Fruit fly (Drosophila melanogaster) whole organism, embryonic: ENCODE data around the gene kirre.

ENCODE experiments used
- ATbp ChIP-seq: fragments of 200-800 bp; sonication (Bioruptor generic); optimal IDR thresholded peaks from 2 replicates; lab custom pipeline; 2017; ENCODE audit warnings: missing biosample characterization, mild to moderate bottlenecking, missing genetic modification characterization, missing genetic modification reagents
- Aef1 ChIP-seq: fragments of 200-800 bp; sonication (Bioruptor generic); IDR thresholded peaks from 3 replicates; pipeline ENCODE4 v1.3.6; 2022; ENCODE audit warnings: missing biosample characterization, missing genetic modification characterization
- Blimp-1 ChIP-seq: fragments of 200-800 bp; sonication (Bioruptor generic); optimal IDR thresholded peaks from 3 replicates; lab custom pipeline; 2018; ENCODE audit warnings: missing biosample characterization, missing genetic modification characterization, mild to moderate bottlenecking, moderate library complexity, missing genetic modification reagents
- CG11504 ChIP-seq: fragments of 200-800 bp; sonication (Bioruptor generic); optimal IDR thresholded peaks from 3 replicates; lab custom pipeline; 2019; ENCODE audit warnings: missing biosample characterization, mild to moderate bottlenecking, missing genetic modification characterization, moderate library complexity
- CG11695 ChIP-seq: fragments of 200-800 bp; sonication (Bioruptor generic); IDR thresholded peaks from 3 replicates; pipeline ENCODE4 v1.3.6; 2022; ENCODE audit warnings: missing biosample characterization, missing genetic modification characterization
- CG11696 ChIP-seq: fragments of 200-800 bp; sonication (Bioruptor generic); IDR thresholded peaks from 2 replicates; pipeline ENCODE4 v1.3.6; 2022; ENCODE audit warnings: missing biosample characterization, missing genetic modification characterization
- CG14441 ChIP-seq: fragments of 200-800 bp; sonication (Bioruptor generic); IDR thresholded peaks from 2 replicates; pipeline ENCODE4 v1.3.6; 2022; ENCODE audit warnings: missing biosample characterization, missing genetic modification characterization
- CG15073 ChIP-seq: fragments of 200-800 bp; sonication (Bioruptor generic); optimal IDR thresholded peaks from 2 replicates; lab custom pipeline; 2016; ENCODE audit warnings: missing biosample characterization, missing genetic modification characterization
- CG1603 ChIP-seq: fragments of 200-800 bp; sonication (Bioruptor generic); optimal IDR thresholded peaks from 2 replicates; lab custom pipeline; 2019; ENCODE audit warnings: missing biosample characterization, mild to moderate bottlenecking, missing genetic modification characterization, moderate library complexity
- CG17359 ChIP-seq: fragments of 200-800 bp; sonication (Bioruptor generic); optimal IDR thresholded peaks from 3 replicates; lab custom pipeline; 2018; ENCODE audit warnings: missing biosample characterization, mild to moderate bottlenecking, missing genetic modification characterization, moderate library complexity
- CG3995 ChIP-seq: fragments of 200-800 bp; sonication (Bioruptor generic); optimal IDR thresholded peaks from 3 replicates; lab custom pipeline; 2016; ENCODE audit warnings: missing biosample characterization, missing genetic modification characterization
- CG7745 ChIP-seq: fragments of 200-800 bp; sonication (Bioruptor generic); optimal IDR thresholded peaks from 2 replicates; lab custom pipeline; 2018; ENCODE audit warnings: missing biosample characterization, mild to moderate bottlenecking, missing genetic modification characterization, moderate library complexity
- CG8478 ChIP-seq: fragments of >200 bp; optimal IDR thresholded peaks from 2 replicates; lab custom pipeline; 2018
- D19A ChIP-seq: fragments of 200-800 bp; optimal IDR thresholded peaks from 3 replicates; lab custom pipeline; 2019; ENCODE audit warnings: missing biosample characterization, mild to moderate bottlenecking, missing genetic modification characterization, moderate library complexity
- Deaf1 ChIP-seq: fragments of 200-800 bp; optimal IDR thresholded peaks from 3 replicates; lab custom pipeline; 2019; ENCODE audit warnings: missing biosample characterization, mild to moderate bottlenecking, missing genetic modification characterization, moderate library complexity
- Dip2 ChIP-seq: fragments of 200-800 bp; sonication (Bioruptor generic); IDR thresholded peaks from 2 replicates; pipeline ENCODE4 v1.3.6; 2022; ENCODE audit warnings: missing biosample characterization, missing genetic modification characterization
- Ets65A ChIP-seq: fragments of 200-800 bp; sonication (Bioruptor generic); peaks from one replicate; lab custom pipeline; 2016; ENCODE audit warnings: missing biosample characterization, missing genetic modification characterization
- HLH54F ChIP-seq: fragments of 200-800 bp; sonication (Bioruptor generic); optimal IDR thresholded peaks from 3 replicates; lab custom pipeline; 2016; ENCODE audit warnings: missing biosample characterization, missing genetic modification characterization
- Opbp ChIP-seq: fragments of 200-800 bp; sonication (Bioruptor generic); IDR thresholded peaks from 3 replicates; pipeline ENCODE4 v1.3.6; 2022; ENCODE audit warnings: missing biosample characterization, missing genetic modification characterization; ENCODE audit not compliant: partially characterized antibody
- Rfx ChIP-seq: fragments of 200-800 bp; sonication (Bioruptor generic); IDR thresholded peaks from 2 replicates; pipeline ENCODE4 v1.3.6; 2022; ENCODE audit warnings: missing biosample characterization, missing genetic modification characterization
- Xrp1 ChIP-seq: fragments of 200-800 bp; sonication (Bioruptor generic); IDR thresholded peaks from 2 replicates; pipeline ENCODE4 v1.3.6; 2022; ENCODE audit warnings: missing biosample characterization, missing genetic modification characterization
- aop ChIP-seq: fragments of 200-800 bp; sonication (Bioruptor generic); IDR thresholded peaks from 2 replicates; pipeline ENCODE4 v1.3.6; 2022; ENCODE audit warnings: missing biosample characterization, missing genetic modification characterization
- cg ChIP-seq: fragments of 200-800 bp; sonication (Bioruptor generic); optimal IDR thresholded peaks from 3 replicates; lab custom pipeline; 2019; ENCODE audit warnings: missing biosample characterization, mild to moderate bottlenecking, missing genetic modification characterization, moderate library complexity
- fd102C ChIP-seq: fragments of 200-800 bp; sonication (Bioruptor generic); optimal IDR thresholded peaks from 2 replicates; lab custom pipeline; 2018; ENCODE audit warnings: missing biosample characterization, mild to moderate bottlenecking, missing genetic modification characterization, moderate library complexity
- hbn ChIP-seq: fragments of 200-800 bp; sonication (Bioruptor generic); IDR thresholded peaks from 2 replicates; pipeline ENCODE4 v1.3.6; 2022; ENCODE audit warnings: missing biosample characterization, missing genetic modification characterization; ENCODE audit not compliant: partially characterized antibody
- hkb ChIP-seq, 2 experiments: fragments of 200-800 bp in 1 of 2; fragments of >200 bp in 1 of 2; sonication (Bioruptor generic) in 1 of 2; IDR thresholded peaks in 1 of 2; optimal IDR thresholded peaks in 1 of 2; 2 replicates each; pipeline versions ENCODE4 v1.3.6 to Lab custom; 2017 to 2022; ENCODE audit warnings: missing biosample characterization in 1 of 2, missing genetic modification characterization in 1 of 2
- jumu ChIP-seq: fragments of 200-800 bp; sonication (Bioruptor generic); optimal IDR thresholded peaks from 3 replicates; lab custom pipeline; 2016; ENCODE audit warnings: missing biosample characterization, missing genetic modification characterization
- kni ChIP-seq: fragments of 200-800 bp; sonication (Bioruptor generic); optimal IDR thresholded peaks from 3 replicates; lab custom pipeline; 2017; ENCODE audit warnings: mild to moderate bottlenecking, missing biosample characterization, missing genetic modification reagents, missing genetic modification characterization
- nom ChIP-seq: fragments of 200-800 bp; sonication (Bioruptor generic); optimal IDR thresholded peaks from 2 replicates; lab custom pipeline; 2017; ENCODE audit warnings: missing biosample characterization, missing genetic modification characterization, mild to moderate bottlenecking, moderate library complexity, missing genetic modification reagents
- pan ChIP-seq, 4 experiments: fragments of >200 bp in 3 of 4; fragments of 200-800 bp in 1 of 4; sonication (Bioruptor generic) in 1 of 4; optimal IDR thresholded peaks in 3 of 4; IDR thresholded peaks in 1 of 4; 2 replicates each; pipeline versions ENCODE4 v1.3.6 to Lab custom; 2017 to 2022; ENCODE audit warnings: missing biosample characterization in 2 of 4, missing genetic modification characterization in 2 of 4, mixed read lengths in 1 of 4
- pros ChIP-seq: fragments of 200-800 bp; sonication (Bioruptor generic); optimal IDR thresholded peaks from 3 replicates; lab custom pipeline; 2019; ENCODE audit warnings: missing biosample characterization, mild to moderate bottlenecking, missing genetic modification characterization, moderate library complexity
- psq ChIP-seq: fragments of 200-800 bp; sonication (Bioruptor generic); optimal IDR thresholded peaks from 2 replicates; lab custom pipeline; 2017; ENCODE audit warnings: missing biosample characterization, missing genetic modification characterization
- salm ChIP-seq: fragments of 200-800 bp; sonication (Bioruptor generic); optimal IDR thresholded peaks from 2 replicates; lab custom pipeline; 2018; ENCODE audit warnings: missing biosample characterization, mild to moderate bottlenecking, missing genetic modification characterization
- tgo ChIP-seq: fragments of 200-800 bp; sonication (Bioruptor generic); IDR thresholded peaks from 3 replicates; pipeline ENCODE4 v1.3.6; 2022; ENCODE audit warnings: missing biosample characterization, missing genetic modification characterization
- z ChIP-seq: fragments of 200-800 bp; sonication (Bioruptor generic); IDR thresholded peaks from 3 replicates; pipeline ENCODE4 v1.3.6; 2022; ENCODE audit warnings: missing biosample characterization, missing genetic modification characterization

kirre gene

DNA sequence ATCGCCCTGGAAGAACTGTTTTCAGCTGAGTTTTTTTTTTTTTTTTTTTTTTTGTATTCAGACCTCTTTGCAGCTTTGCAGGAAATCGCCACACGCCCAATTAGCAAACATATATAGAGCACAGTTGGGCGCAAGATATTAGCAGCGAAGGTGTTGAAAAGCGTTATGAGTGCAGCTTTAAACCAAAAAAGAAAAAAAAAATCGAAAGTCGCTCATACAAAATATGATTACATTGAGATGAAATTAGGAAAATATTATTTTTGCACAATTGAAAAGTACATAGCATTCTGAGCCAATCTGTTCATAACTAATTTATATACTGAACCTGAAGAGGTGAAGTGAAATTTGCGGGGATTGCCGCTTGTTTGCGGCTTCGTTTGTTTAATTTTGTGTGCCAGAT, 406.8 kb downstream of the kirre start (continued):
- TF ChIP-seq CG14441 (GFP tag; lab: Robert Waterston, UW), result peak; percentile 46; the same call in 1 of the 2 replicates
- no peak for TF ChIP-seq CG17359 (tag; lab: Kevin White, UChicago)
- TF ChIP-seq CG11504 (tag; lab: Kevin White, UChicago), result peak; percentile 8
- TF ChIP-seq Rfx (GFP tag; lab: Robert Waterston, UW), result peak; percentile 56
- TF ChIP-seq pan (optimal IDR thresholded peaks at IDR 0.05; lab: Kevin White, UChicago), result no peak
- TF ChIP-seq pan (GFP tag; optimal IDR thresholded peaks at IDR 0.05 in 1 of 2, IDR thresholded peaks at IDR 0.05 in 1 of 2), result peak in 1 of 2 experiments; percentile 18
- no peak for TF ChIP-seq salm (tag; lab: Kevin White, UChicago)
- peak; percentile 59; the same call in 1 of the 2 replicates for TF ChIP-seq Xrp1
- TF ChIP-seq CG11696 (GFP tag; lab: Robert Waterston, UW), result peak; percentile 68
- no peak for TF ChIP-seq Opbp (GFP tag; lab: Robert Waterston, UW)
- TF ChIP-seq Ets65A (GFP tag; lab: Kevin White, UChicago), result peak; percentile 17
- TF ChIP-seq CG11695 (GFP tag; lab: Robert Waterston, UW), result 0 out of 3 replicates have a peak, but pooled peaks have one; percentile 41
- no peak for TF ChIP-seq hkb (optimal IDR thresholded peaks at IDR 0.05; lab: Kevin White, UChicago)
- TF ChIP-seq hkb (GFP tag; IDR thresholded peaks at IDR 0.05; lab: Robert Waterston, UW), result peak; percentile 27; the same call in 1 of the 2 replicates
- 0 out of 3 replicates have a peak, but pooled peaks have one; percentile 17 for TF ChIP-seq tgo (GFP tag; lab: Robert Waterston, UW)

DNA sequence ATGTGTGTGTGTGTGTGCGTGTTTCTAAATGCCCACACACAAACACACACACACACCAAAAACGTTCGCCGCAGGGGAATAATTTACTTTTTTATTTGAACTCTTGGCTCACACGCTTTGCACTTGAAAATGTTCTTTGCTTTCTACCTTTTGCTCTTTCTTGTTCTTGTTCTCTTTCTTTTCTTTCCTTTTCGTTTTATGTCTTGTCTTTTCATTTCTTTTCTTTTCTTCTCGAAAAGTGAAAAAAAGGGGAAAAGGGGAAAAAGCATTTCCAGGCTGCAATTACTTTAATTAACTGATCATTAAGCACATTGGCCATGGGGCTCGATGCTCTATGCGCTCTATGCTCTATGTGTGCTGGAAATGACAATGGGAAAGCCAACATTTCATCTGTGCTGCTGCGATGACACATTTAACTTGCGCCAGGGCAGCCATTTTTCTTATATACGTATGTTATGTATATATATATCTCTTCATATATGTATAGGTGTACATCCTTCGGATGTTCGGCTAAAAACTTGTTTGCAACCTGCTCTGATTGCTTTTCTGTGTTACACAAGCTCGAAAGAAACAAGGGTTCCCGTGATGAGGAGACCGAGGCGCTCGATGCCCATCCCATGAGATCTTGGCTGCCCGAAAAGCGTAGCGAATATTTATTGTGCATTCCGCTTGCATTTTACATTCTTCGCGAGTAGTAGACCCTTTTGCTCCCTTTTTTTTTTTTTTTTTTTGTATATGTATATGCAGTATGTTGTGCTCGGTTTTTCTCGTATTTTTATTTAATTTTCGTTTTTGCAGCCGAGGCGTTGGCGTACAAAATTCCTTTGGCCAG, 410.7 kb downstream of the kirre start:
- TF ChIP-seq pan (optimal IDR thresholded peaks at IDR 0.05; lab: Kevin White, UChicago) (no peak), pan (GFP tag; optimal IDR thresholded peaks at IDR 0.05 in 1 of 2, IDR thresholded peaks at IDR 0.05 in 1 of 2) (no peak), CG3995 (GFP tag; lab: Kevin White, UChicago) (no peak), CG15073 (GFP tag; lab: Kevin White, UChicago) (no peak), cg (GFP tag; lab: Kevin White, UChicago) (peak; percentile 50), D19A (tag; lab: Kevin White, UChicago) (no peak), nom (GFP tag; lab: Kevin White, UChicago) (peak; percentile 76), jumu (GFP tag; lab: Kevin White, UChicago) (no peak), Aef1 (GFP tag; lab: Robert Waterston, UW) (no peak), kni (GFP tag; lab: Kevin White, UChicago) (peak; percentile 41), z (GFP tag; lab: Robert Waterston, UW) (no peak), Deaf1 (tag; lab: Kevin White, UChicago) (no peak), HLH54F (GFP tag; lab: Kevin White, UChicago) (no peak), hbn (GFP tag; lab: Robert Waterston, UW) (no peak), aop (GFP tag; lab: Robert Waterston, UW) (no peak), Dip2 (GFP tag; lab: Robert Waterston, UW) (no peak), ATbp (GFP tag; lab: Kevin White, UChicago) (no peak), CG8478 (lab: Kevin White, UChicago) (no peak), CG1603 (tag; lab: Kevin White, UChicago) (no peak), Ets65A (GFP tag; lab: Kevin White, UChicago) (peak; percentile 28), psq (GFP tag; lab: Kevin White, UChicago) (peak; percentile 21), CG7745 (peak; percentile 25), fd102C (GFP tag; lab: Kevin White, UChicago) (no peak), pros (peak; percentile 92), Blimp-1 (peak; percentile 27)
